Fruit fly (Drosophila melanogaster) whole organism, embryonic: ENCODE data around the gene CG9682.
A peak's percentile ranks its signal among the peaks of the same experiment; 100 is the strongest.

Experiments used
- CG10267 ChIP-seq: fragments of 200-800 bp; sonication (Bioruptor generic); optimal IDR thresholded peaks from 2 replicates; lab custom pipeline; 2018; ENCODE audit warnings: missing biosample characterization, mild to moderate bottlenecking, missing genetic modification characterization, moderate library complexity
- CG13287 ChIP-seq: fragments of 200-800 bp; sonication (Bioruptor generic); IDR thresholded peaks from 2 replicates; pipeline ENCODE4 v1.3.6; 2022; ENCODE audit warnings: missing biosample characterization, missing genetic modification characterization; ENCODE audit not compliant: partially characterized antibody
- CG14667 ChIP-seq: fragments of 200-800 bp; sonication (Bioruptor generic); IDR thresholded peaks from 2 replicates; pipeline ENCODE4 v1.3.6; 2022; ENCODE audit warnings: missing biosample characterization, missing genetic modification characterization
- CG14710 ChIP-seq: fragments of 200-800 bp; sonication (Bioruptor generic); optimal IDR thresholded peaks from 3 replicates; lab custom pipeline; 2019; ENCODE audit warnings: missing biosample characterization, mild to moderate bottlenecking, missing genetic modification characterization, moderate library complexity
- CG2129 ChIP-seq: fragments of 200-800 bp; sonication (Bioruptor generic); IDR thresholded peaks from 2 replicates; pipeline ENCODE4 v1.3.6; 2022; ENCODE audit warnings: missing biosample characterization, missing genetic modification characterization; ENCODE audit not compliant: partially characterized antibody
- CG30403 ChIP-seq: fragments of 200-800 bp; sonication (Bioruptor generic); optimal IDR thresholded peaks from 3 replicates; lab custom pipeline; 2016; ENCODE audit warnings: missing biosample characterization, missing genetic modification characterization
- CG32767 ChIP-seq: fragments of 200-800 bp; sonication (Bioruptor generic); IDR thresholded peaks from 2 replicates; pipeline ENCODE4 v1.3.6; 2022; ENCODE audit warnings: missing biosample characterization, missing genetic modification characterization
- CG3847 ChIP-seq: fragments of 200-800 bp; sonication (Bioruptor generic); IDR thresholded peaks from 2 replicates; pipeline ENCODE4 v1.3.6; 2022; ENCODE audit warnings: missing biosample characterization, missing genetic modification characterization
- CG42726 ChIP-seq: fragments of 200-800 bp; sonication (Bioruptor generic); IDR thresholded peaks from 2 replicates; pipeline ENCODE4 v1.3.6; 2022; ENCODE audit warnings: missing biosample characterization, missing genetic modification characterization; ENCODE audit not compliant: partially characterized antibody
- CG4282 ChIP-seq: fragments of 200-800 bp; sonication (Bioruptor generic); optimal IDR thresholded peaks from 2 replicates; lab custom pipeline; 2016; ENCODE audit warnings: missing biosample characterization, missing genetic modification characterization
- CG4820 ChIP-seq: fragments of 200-800 bp; sonication (Bioruptor generic); optimal IDR thresholded peaks from 3 replicates; lab custom pipeline; 2016; ENCODE audit warnings: missing biosample characterization, missing genetic modification characterization
- CG6272 ChIP-seq: fragments of 200-800 bp; sonication (Bioruptor generic); IDR thresholded peaks from 2 replicates; pipeline ENCODE4 v1.3.6; 2022; ENCODE audit warnings: missing biosample characterization, missing genetic modification characterization
- CG7963 ChIP-seq: fragments of 200-800 bp; sonication (Bioruptor generic); IDR thresholded peaks from 3 replicates; pipeline ENCODE4 v1.3.6; 2022; ENCODE audit warnings: missing biosample characterization, missing genetic modification characterization; ENCODE audit not compliant: partially characterized antibody
- CG8089 ChIP-seq: fragments of 200-800 bp; sonication (Bioruptor generic); optimal IDR thresholded peaks from 3 replicates; lab custom pipeline; 2016; ENCODE audit warnings: missing biosample characterization, missing genetic modification characterization
- CG8924 ChIP-seq: fragments of 200-800 bp; optimal IDR thresholded peaks from 3 replicates; lab custom pipeline; 2019; ENCODE audit warnings: missing biosample characterization, mild to moderate bottlenecking, missing genetic modification characterization, moderate library complexity
- Deaf1 ChIP-seq: fragments of 200-800 bp; optimal IDR thresholded peaks from 3 replicates; lab custom pipeline; 2019; ENCODE audit warnings: missing biosample characterization, mild to moderate bottlenecking, missing genetic modification characterization, moderate library complexity
- Dll ChIP-seq: fragments of 200-800 bp; sonication (Bioruptor generic); IDR thresholded peaks from 4 replicates; pipeline ENCODE4 v1.3.6; 2022; ENCODE audit warnings: missing biosample characterization, missing genetic modification characterization; ENCODE audit not compliant: partially characterized antibody
- E2f1 ChIP-seq: fragments of 200-800 bp; sonication (Bioruptor generic); IDR thresholded peaks from 2 replicates; pipeline ENCODE4 v1.3.6; 2022; ENCODE audit warnings: missing biosample characterization, missing genetic modification characterization
- Fer2 ChIP-seq: fragments of 200-800 bp; sonication (Bioruptor generic); optimal IDR thresholded peaks from 2 replicates; lab custom pipeline; 2018; ENCODE audit warnings: missing biosample characterization, mild to moderate bottlenecking, missing genetic modification characterization, moderate library complexity
- H15 ChIP-seq: fragments of 200-800 bp; sonication (Bioruptor generic); IDR thresholded peaks from 3 replicates; pipeline ENCODE4 v1.3.6; 2022; ENCODE audit warnings: missing biosample characterization, missing genetic modification characterization
- HHEX ChIP-seq: fragments of 200-800 bp; sonication (Bioruptor generic); optimal IDR thresholded peaks from 3 replicates; lab custom pipeline; 2017; ENCODE audit warnings: missing biosample characterization, mild to moderate bottlenecking, missing genetic modification characterization, missing genetic modification reagents
- HLH54F ChIP-seq: fragments of 200-800 bp; sonication (Bioruptor generic); optimal IDR thresholded peaks from 3 replicates; lab custom pipeline; 2016; ENCODE audit warnings: missing biosample characterization, missing genetic modification characterization
- Meics ChIP-seq: fragments of 200-800 bp; sonication (Bioruptor generic); optimal IDR thresholded peaks from 2 replicates; lab custom pipeline; 2017; ENCODE audit warnings: missing biosample characterization, mild to moderate bottlenecking, missing genetic modification characterization
- NC2β ChIP-seq: fragments of 200-800 bp; sonication (Bioruptor generic); optimal IDR thresholded peaks from 2 replicates; lab custom pipeline; 2016; ENCODE audit warnings: missing biosample characterization, missing genetic modification characterization
- NFAT ChIP-seq: fragments of 200-800 bp; sonication (Bioruptor generic); IDR thresholded peaks from 2 replicates; pipeline ENCODE4 v1.3.6; 2022; ENCODE audit warnings: missing biosample characterization, missing genetic modification characterization
- Nf-YA ChIP-seq: fragments of 200-800 bp; sonication (Bioruptor generic); IDR thresholded peaks from 2 replicates; pipeline ENCODE4 v1.3.6; 2022; ENCODE audit warnings: missing biosample characterization, missing genetic modification characterization
- Optix ChIP-seq: fragments of 200-800 bp; sonication (Bioruptor generic); IDR thresholded peaks from 3 replicates; pipeline ENCODE4 v1.3.6; 2022; ENCODE audit warnings: missing biosample characterization, missing genetic modification characterization
- PHDP ChIP-seq: fragments of 200-800 bp; sonication (Bioruptor generic); optimal IDR thresholded peaks from 3 replicates; lab custom pipeline; 2018; ENCODE audit warnings: missing biosample characterization, mild to moderate bottlenecking, missing genetic modification characterization, moderate library complexity
- Pdp1 ChIP-seq, 2 experiments: fragments of 200-800 bp; sonication (Bioruptor generic); optimal IDR thresholded peaks; 3 replicates each; lab custom pipeline; 2016; ENCODE audit warnings: missing biosample characterization in 2 of 2, missing genetic modification characterization in 2 of 2, mild to moderate bottlenecking in 1 of 2, moderate library complexity in 1 of 2
- Poxn ChIP-seq: fragments of 200-800 bp; sonication (Bioruptor generic); IDR thresholded peaks from 2 replicates; pipeline ENCODE4 v1.3.6; 2022; ENCODE audit warnings: missing biosample characterization, missing genetic modification characterization
- TFAM ChIP-seq: fragments of 200-800 bp; sonication (Bioruptor generic); optimal IDR thresholded peaks from 2 replicates; lab custom pipeline; 2017; ENCODE audit warnings: missing biosample characterization, missing genetic modification characterization, inconsistent platforms
- ap ChIP-seq: fragments of 200-800 bp; sonication (Bioruptor generic); IDR thresholded peaks from 2 replicates; pipeline ENCODE4 v1.3.6; 2022; ENCODE audit warnings: missing biosample characterization, missing genetic modification characterization
- cad ChIP-seq: fragments of >200 bp; optimal IDR thresholded peaks from 2 replicates; lab custom pipeline; 2017; ENCODE audit warnings: missing biosample characterization, missing genetic modification characterization
- corto ChIP-seq: fragments of 200-800 bp; sonication (Bioruptor generic); optimal IDR thresholded peaks from 2 replicates; lab custom pipeline; 2016; ENCODE audit warnings: missing biosample characterization, mild to moderate bottlenecking, missing genetic modification characterization, moderate library complexity
- crp ChIP-seq, 2 experiments: fragments of 200-800 bp; sonication (Bioruptor generic); optimal IDR thresholded peaks; 2 replicates in 1 of 2; 3 replicates in 1 of 2; lab custom pipeline; 2017; ENCODE audit warnings: missing biosample characterization in 2 of 2, missing genetic modification characterization in 2 of 2, mild to moderate bottlenecking in 1 of 2, moderate library complexity in 1 of 2
- grau ChIP-seq: fragments of 200-800 bp; optimal IDR thresholded peaks from 3 replicates; lab custom pipeline; 2019; ENCODE audit warnings: missing biosample characterization, mild to moderate bottlenecking, missing genetic modification characterization, moderate library complexity
- hth ChIP-seq: fragments of >200 bp; optimal IDR thresholded peaks from 2 replicates; lab custom pipeline; 2017; ENCODE audit warnings: inconsistent platforms
- kay ChIP-seq: fragments of 200-800 bp; sonication (Bioruptor generic); optimal IDR thresholded peaks from 2 replicates; lab custom pipeline; 2016; ENCODE audit warnings: missing biosample characterization, missing genetic modification characterization
- lmd ChIP-seq: fragments of 200-800 bp; sonication (Bioruptor generic); IDR thresholded peaks from 2 replicates; pipeline ENCODE4 v1.3.6; 2022; ENCODE audit warnings: missing biosample characterization, missing genetic modification characterization
- org-1 ChIP-seq: fragments of 200-800 bp; sonication (Bioruptor generic); optimal IDR thresholded peaks from 2 replicates; lab custom pipeline; 2017; ENCODE audit warnings: missing biosample characterization, missing genetic modification characterization
- otp ChIP-seq: fragments of 200-800 bp; sonication (Bioruptor generic); IDR thresholded peaks from 3 replicates; pipeline ENCODE4, ENCODE4 v1.3.6; 2022; ENCODE audit warnings: missing biosample characterization, missing genetic modification characterization
- peb ChIP-seq: fragments of 200-800 bp; sonication (Bioruptor generic); IDR thresholded peaks from 2 replicates; pipeline ENCODE4 v1.3.6; 2022; ENCODE audit warnings: missing biosample characterization, missing genetic modification characterization
- pnt ChIP-seq: fragments of 200-800 bp; sonication (Bioruptor generic); optimal IDR thresholded peaks from 3 replicates; lab custom pipeline; 2016; ENCODE audit warnings: missing biosample characterization, missing genetic modification characterization
- run ChIP-seq: fragments of 200-800 bp; sonication (Bioruptor generic); optimal IDR thresholded peaks from 3 replicates; lab custom pipeline; 2018; ENCODE audit warnings: missing biosample characterization, mild to moderate bottlenecking, missing genetic modification characterization
- slbo ChIP-seq: fragments of 200-800 bp; sonication (Bioruptor generic); IDR thresholded peaks from 2 replicates; pipeline ENCODE4 v1.3.6; 2022; ENCODE audit warnings: missing biosample characterization, missing genetic modification characterization
- slp2 ChIP-seq: fragments of 200-800 bp; sonication (Bioruptor generic); optimal IDR thresholded peaks from 2 replicates; lab custom pipeline; 2016; ENCODE audit warnings: missing biosample characterization, missing genetic modification characterization
- sob ChIP-seq: fragments of 200-800 bp; sonication (Bioruptor generic); IDR thresholded peaks from 2 replicates; pipeline ENCODE4 v1.3.6; 2022; ENCODE audit warnings: missing biosample characterization, missing genetic modification characterization
- trem ChIP-seq: fragments of 200-800 bp; optimal IDR thresholded peaks from 3 replicates; lab custom pipeline; 2019; ENCODE audit warnings: missing biosample characterization, mild to moderate bottlenecking, missing genetic modification characterization, moderate library complexity
- unc-4 ChIP-seq: fragments of 200-800 bp; sonication (Bioruptor generic); IDR thresholded peaks from 2 replicates; pipeline ENCODE4 v1.3.6; 2022; ENCODE audit warnings: missing biosample characterization, missing genetic modification characterization; ENCODE audit not compliant: partially characterized antibody

Gene CG9682

dm6 chr3R:30203104-30203986, 47.4 kb upstream of the CG9682 start (continued):
- TF ChIP-seq pnt (peak; percentile 97), CG42726 (GFP tag; lab: Robert Waterston, UW) (no peak), H15 (peak; percentile 79; the same call in 2 of the 3 replicates), NC2β (GFP tag; lab: Kevin White, UChicago) (peak; percentile 84), lmd (GFP tag; lab: Robert Waterston, UW) (peak; percentile 96), Poxn (peak; percentile 74; the same call in 1 of the 2 replicates), cad (GFP tag; lab: Kevin White, UChicago) (no peak), otp (peak; percentile 97), kay (GFP tag; lab: Kevin White, UChicago) (peak; percentile 90), PHDP (peak; percentile 91), sob (GFP tag; lab: Robert Waterston, UW) (peak; percentile 94), ap (peak; percentile 96), slbo (GFP tag; lab: Robert Waterston, UW) (peak; percentile 92), CG30403 (GFP tag; lab: Kevin White, UChicago) (peak; percentile 97), corto (GFP tag; lab: Kevin White, UChicago) (no peak), Meics (GFP tag; lab: Kevin White, UChicago) (peak; percentile 97), grau (tag; lab: Kevin White, UChicago) (peak; percentile 92), CG14667 (GFP tag; lab: Robert Waterston, UW) (peak; percentile 86), org-1 (peak; percentile 96), NFAT (GFP tag; lab: Robert Waterston, UW) (peak; percentile 83), CG4820 (GFP tag; lab: Kevin White, UChicago) (peak; percentile 97), Deaf1 (tag; lab: Kevin White, UChicago) (peak; percentile 83), run (tag; lab: Kevin White, UChicago) (peak; percentile 94), Fer2 (tag; lab: Kevin White, UChicago) (peak; percentile 82), HHEX (GFP tag; lab: Kevin White, UChicago) (peak; percentile 96), TFAM (GFP tag; lab: Kevin White, UChicago) (peak; percentile 87), crp (GFP tag; optimal IDR thresholded peaks at IDR 0.05; lab: Kevin White, UChicago) (peak in 1 of 2 experiments; percentile 46), HLH54F (GFP tag; lab: Kevin White, UChicago) (peak; percentile 94), Nf-YA (GFP tag; lab: Robert Waterston, UW) (peak; percentile 96), CG7963 (no peak), CG8089 (peak; percentile 86), CG4282 (GFP tag; lab: Kevin White, UChicago) (peak; percentile 82), unc-4 (GFP tag; lab: Robert Waterston, UW) (0 out of 2 replicates have a peak, but pooled peaks have one; percentile 3), CG13287 (GFP tag; lab: Robert Waterston, UW) (peak; percentile 21; the same call in 1 of the 2 replicates), Dll (GFP tag; lab: Robert Waterston, UW) (no peak), CG14710 (tag; lab: Kevin White, UChicago) (peak; percentile 95), hth (lab: Kevin White, UChicago) (no peak), slp2 (GFP tag; lab: Kevin White, UChicago) (peak; percentile 96), CG32767 (GFP tag; lab: Robert Waterston, UW) (peak; percentile 93), CG8924 (tag; lab: Kevin White, UChicago) (peak; percentile 97), CG10267 (tag; lab: Kevin White, UChicago) (peak; percentile 91), CG3847 (peak; percentile 81), Pdp1 (GFP tag; optimal IDR thresholded peaks at IDR 0.05; lab: Kevin White, UChicago) (peak; percentile 97 to 98), Optix (GFP tag; lab: Robert Waterston, UW) (peak; percentile 98), peb (peak; percentile 83; the same call in 1 of the 2 replicates), E2f1 (peak; percentile 93), CG6272 (GFP tag; lab: Robert Waterston, UW) (peak; percentile 84), trem (tag; lab: Kevin White, UChicago) (peak; percentile 92), CG2129 (GFP tag; lab: Robert Waterston, UW) (no peak)
